Worm (Caenorhabditis elegans): ENCODE measurements around the gene cest-24.

The cest-24 gene

ce11 chrV:6336108-6336507 is 19.4 kb downstream of the cest-24 start, which contains the start of gene T28C12.6:
Gene T28C12.6, minus strand, starts transcription at chrV:6336119.
- no peak for TF ChIP-seq pha-4 (tag; optimal IDR thresholded peaks at IDR 0.05)

ce11 chrV:6341078-6341638 is 24.4 kb downstream of the cest-24 start:
- TF ChIP-seq ztf-4 (tag; optimal IDR thresholded peaks at IDR 0.05) (no peak), ceh-16 (tag; optimal IDR thresholded peaks at IDR 0.05) (no peak), hmg-11 (tag; optimal IDR thresholded peaks at IDR 0.05) (peak; percentile 2), nhr-11 (tag; optimal IDR thresholded peaks at IDR 0.05) (no peak), nfya-1 (tag; optimal IDR thresholded peaks at IDR 0.05; ENCODE audit: insufficient read depth) (peak; percentile 78)

- TF ChIP-seq nfya-1 (tag; optimal IDR thresholded peaks at IDR 0.05; ENCODE audit: insufficient read depth), result peak; percentile 37
- TF ChIP-seq egl-5 (tag; optimal IDR thresholded peaks at IDR 0.05), result no peak
- TF ChIP-seq ZK546.5 (tag; optimal IDR thresholded peaks at IDR 0.05), result no peak
- TF ChIP-seq lin-39 (tag; optimal IDR thresholded peaks at IDR 0.05), result peak; percentile 40
Measured at ce11 chrV:6342502-6342901, 25.8 kb downstream of the cest-24 start.

ce11 chrV:6344531-6345171 is 27.9 kb downstream of the cest-24 start:
- TF ChIP-seq nhr-25 (tag; optimal IDR thresholded peaks at IDR 0.05) (no peak), nfya-1 (tag; optimal IDR thresholded peaks at IDR 0.05; ENCODE audit: insufficient read depth) (peak; percentile 13)

- TF ChIP-seq nfya-1 (tag; optimal IDR thresholded peaks at IDR 0.05; ENCODE audit: insufficient read depth), result peak; percentile 34
- no peak for TF ChIP-seq unc-39 (tag; optimal IDR thresholded peaks at IDR 0.05)
- peak; percentile 11 for TF ChIP-seq lin-39 (tag; optimal IDR thresholded peaks at IDR 0.05)
- no peak for TF ChIP-seq mml-1 (tag; optimal IDR thresholded peaks at IDR 0.05)
- no peak for TF ChIP-seq nhr-25 (tag; optimal IDR thresholded peaks at IDR 0.05)
- no peak for TF ChIP-seq nhr-11 (tag; optimal IDR thresholded peaks at IDR 0.05)
- TF ChIP-seq sea-2 (GFP tag; optimal IDR thresholded peaks at IDR 0.05), result no peak
Measured at ce11 chrV:6346043-6346618, 29.4 kb downstream of the cest-24 start.

ce11 chrV:6346906-6347305 is 30.2 kb downstream of the cest-24 start:
- no peak for TF ChIP-seq fkh-2 (tag; optimal IDR thresholded peaks at IDR 0.05)
- TF ChIP-seq pqm-1 (tag; optimal IDR thresholded peaks at IDR 0.05), result peak; percentile 87
- peak; percentile 90 for TF ChIP-seq elt-2 (tag; optimal IDR thresholded peaks at IDR 0.05)
- no peak for TF ChIP-seq ama-1 (optimal IDR thresholded peaks at IDR 0.05)
- TF ChIP-seq snpc-4 (tag; optimal IDR thresholded peaks at IDR 0.05), result no peak

- TF ChIP-seq elt-2 (tag; optimal IDR thresholded peaks at IDR 0.05) (no peak), ZK546.5 (tag; optimal IDR thresholded peaks at IDR 0.05) (no peak), ceh-82 (tag; optimal IDR thresholded peaks at IDR 0.05) (no peak), lin-15B (tag; optimal IDR thresholded peaks at IDR 0.05) (no peak), pha-4 (tag; optimal IDR thresholded peaks at IDR 0.05) (no peak), pqm-1 (tag; optimal IDR thresholded peaks at IDR 0.05) (no peak), nhr-76 (tag; optimal IDR thresholded peaks at IDR 0.05) (no peak), ztf-11 (tag; optimal IDR thresholded peaks at IDR 0.05) (no peak), R02D3.7 (tag; optimal IDR thresholded peaks at IDR 0.05) (no peak), skn-1 (tag; optimal IDR thresholded peaks at IDR 0.05) (no peak), nhr-28 (tag; optimal IDR thresholded peaks at IDR 0.05) (no peak), elt-1 (tag; optimal IDR thresholded peaks at IDR 0.05) (no peak), ama-1 (optimal IDR thresholded peaks at IDR 0.05) (no peak), unc-62 (GFP tag; optimal IDR thresholded peaks at IDR 0.05) (peak; percentile 33), mml-1 (tag; optimal IDR thresholded peaks at IDR 0.05) (no peak), eor-1 (tag; optimal IDR thresholded peaks at IDR 0.05) (no peak), nhr-12 (tag; optimal IDR thresholded peaks at IDR 0.05) (no peak), mdl-1 (tag; optimal IDR thresholded peaks at IDR 0.05) (peak; percentile 77), ztf-4 (tag; optimal IDR thresholded peaks at IDR 0.05) (no peak), aly-2 (tag; optimal IDR thresholded peaks at IDR 0.05) (no peak), nhr-237 (tag; optimal IDR thresholded peaks at IDR 0.05) (no peak), nfya-1 (tag; optimal IDR thresholded peaks at IDR 0.05; ENCODE audit: insufficient read depth) (peak; percentile 59), zag-1 (tag; optimal IDR thresholded peaks at IDR 0.05) (no peak), lsy-12 (tag; optimal IDR thresholded peaks at IDR 0.05) (no peak), lin-39 (tag; optimal IDR thresholded peaks at IDR 0.05) (peak; percentile 43), ceh-16 (tag; optimal IDR thresholded peaks at IDR 0.05) (no peak)
Measured at ce11 chrV:6348133-6348532, 31.4 kb downstream of the cest-24 start.
